Worm (Caenorhabditis elegans): ENCODE data around the gene Y69H2.9.

ce11 chrV:18664026-18664425 is 37.3 kb upstream of the Y69H2.9 start, which contains the start of gene Y69H2.3:
- TF ChIP-seq ama-1 (optimal IDR thresholded peaks at IDR 0.05) = no peak
- TF ChIP-seq flt-1 (GFP tag; IDR thresholded peaks at IDR 0.05) = no peak
- no peak for TF ChIP-seq tra-4 (tag; optimal IDR thresholded peaks at IDR 0.05)
- TF ChIP-seq hmg-4 (GFP tag; optimal IDR thresholded peaks at IDR 0.05) = no peak
- no peak for TF ChIP-seq B0310.2 (tag; optimal IDR thresholded peaks at IDR 0.05)
- TF ChIP-seq hnd-1 (tag; optimal IDR thresholded peaks at IDR 0.05) = no peak
- no peak for TF ChIP-seq ets-7 (tag; optimal IDR thresholded peaks at IDR 0.05)
- no peak for TF ChIP-seq scrt-1 (GFP tag; IDR thresholded peaks at IDR 0.05)
- no peak for TF ChIP-seq tbx-37 (GFP tag; conservative IDR thresholded peaks at IDR 0.05)
- no peak for TF ChIP-seq sea-1 (GFP tag; conservative IDR thresholded peaks at IDR 0.05)
- no peak for TF ChIP-seq hmbx-1 (tag; optimal IDR thresholded peaks at IDR 0.05)
